Worm (Caenorhabditis elegans): Measurements from ENCODE around the gene srx-32.

- TF ChIP-seq ZK546.5 (tag; optimal IDR thresholded peaks at IDR 0.05) (no peak), unc-62 (GFP tag; optimal IDR thresholded peaks at IDR 0.05 in 1 of 2) (peak in 1 of 2 experiments; percentile 91), unc-62 (tag; optimal IDR thresholded peaks at IDR 0.05) (no peak)
These were observed 48.3 kb downstream of the srx-32 start for ce11 chrV:772210-772609.
